Worm (Caenorhabditis elegans): ENCODE data around the gene F54C8.7.

The F54C8.7 gene

ce11 chrIII:9453962-9454361 is at the start of gene F54C8.7:
Gene F54C8.7 (minus strand): TSS chrIII:9454062.
- TF ChIP-seq aly-1 (tag; optimal IDR thresholded peaks at IDR 0.05) (no peak), flt-1 (GFP tag; IDR thresholded peaks at IDR 0.05) (no peak), tbx-37 (GFP tag; conservative IDR thresholded peaks at IDR 0.05) (no peak), sea-1 (GFP tag; conservative IDR thresholded peaks at IDR 0.05) (no peak), ets-7 (tag; optimal IDR thresholded peaks at IDR 0.05) (no peak), hmbx-1 (tag; optimal IDR thresholded peaks at IDR 0.05) (no peak), B0310.2 (tag; optimal IDR thresholded peaks at IDR 0.05) (no peak), ama-1 (optimal IDR thresholded peaks at IDR 0.05) (no peak), ceh-13 (GFP tag; optimal IDR thresholded peaks at IDR 0.05) (no peak), F13C5.2 (tag; optimal IDR thresholded peaks at IDR 0.05) (no peak), tra-4 (tag; optimal IDR thresholded peaks at IDR 0.05) (no peak), tbx-11 (GFP tag; IDR thresholded peaks at IDR 0.05) (no peak), hmg-4 (GFP tag; optimal IDR thresholded peaks at IDR 0.05) (no peak), ceh-36 (tag; optimal IDR thresholded peaks at IDR 0.05) (no peak), scrt-1 (GFP tag; IDR thresholded peaks at IDR 0.05) (no peak), hnd-1 (tag; optimal IDR thresholded peaks at IDR 0.05) (no peak), pes-1 (GFP tag; IDR thresholded peaks at IDR 0.05) (no peak)

ce11 chrIII:9502155-9502714 is 48.4 kb upstream of the F54C8.7 start:
- TF ChIP-seq hmbx-1 (tag; optimal IDR thresholded peaks at IDR 0.05) (no peak), ceh-13 (GFP tag; optimal IDR thresholded peaks at IDR 0.05) (no peak), tbx-37 (GFP tag; conservative IDR thresholded peaks at IDR 0.05) (no peak), B0310.2 (tag; optimal IDR thresholded peaks at IDR 0.05) (no peak), sea-1 (GFP tag; conservative IDR thresholded peaks at IDR 0.05) (no peak), pes-1 (GFP tag; IDR thresholded peaks at IDR 0.05) (no peak), ets-7 (tag; optimal IDR thresholded peaks at IDR 0.05) (no peak), hmg-4 (GFP tag; optimal IDR thresholded peaks at IDR 0.05) (no peak), flt-1 (GFP tag; IDR thresholded peaks at IDR 0.05) (no peak), aly-1 (tag; optimal IDR thresholded peaks at IDR 0.05) (no peak)

- no peak for TF ChIP-seq ceh-36 (tag; optimal IDR thresholded peaks at IDR 0.05)
- no peak for TF ChIP-seq tbx-11 (GFP tag; IDR thresholded peaks at IDR 0.05)
- TF ChIP-seq flt-1 (GFP tag; IDR thresholded peaks at IDR 0.05): no peak
- TF ChIP-seq pes-1 (GFP tag; IDR thresholded peaks at IDR 0.05): no peak
- no peak for TF ChIP-seq sea-1 (GFP tag; conservative IDR thresholded peaks at IDR 0.05)
- TF ChIP-seq scrt-1 (GFP tag; IDR thresholded peaks at IDR 0.05): no peak
- TF ChIP-seq tbx-37 (GFP tag; conservative IDR thresholded peaks at IDR 0.05): no peak
- TF ChIP-seq B0310.2 (tag; optimal IDR thresholded peaks at IDR 0.05): no peak
- TF ChIP-seq aly-1 (tag; optimal IDR thresholded peaks at IDR 0.05): no peak
- no peak for TF ChIP-seq ama-1 (optimal IDR thresholded peaks at IDR 0.05)
- TF ChIP-seq ets-7 (tag; optimal IDR thresholded peaks at IDR 0.05): no peak
- TF ChIP-seq tra-4 (tag; optimal IDR thresholded peaks at IDR 0.05): no peak
- TF ChIP-seq hmbx-1 (tag; optimal IDR thresholded peaks at IDR 0.05): no peak
- no peak for TF ChIP-seq hnd-1 (tag; optimal IDR thresholded peaks at IDR 0.05)
Observed at ce11 chrIII:9501072-9501471, 47.2 kb upstream of the F54C8.7 start.

ce11 chrIII:9500267-9500666 is 46.4 kb upstream of the F54C8.7 start, which contains the start of gene sod-4:
Gene sod-4 (minus strand): TSS chrIII:9500375.
- TF ChIP-seq scrt-1 (GFP tag; IDR thresholded peaks at IDR 0.05) (no peak), pes-1 (GFP tag; IDR thresholded peaks at IDR 0.05) (no peak), aly-1 (tag; optimal IDR thresholded peaks at IDR 0.05) (no peak), hmbx-1 (tag; optimal IDR thresholded peaks at IDR 0.05) (no peak), ceh-36 (tag; optimal IDR thresholded peaks at IDR 0.05) (no peak), flt-1 (GFP tag; IDR thresholded peaks at IDR 0.05) (no peak), tbx-11 (GFP tag; IDR thresholded peaks at IDR 0.05) (no peak)

- no peak for TF ChIP-seq tbx-11 (GFP tag; IDR thresholded peaks at IDR 0.05)
- no peak for TF ChIP-seq pes-1 (GFP tag; IDR thresholded peaks at IDR 0.05)
- TF ChIP-seq B0310.2 (tag; optimal IDR thresholded peaks at IDR 0.05): no peak
- TF ChIP-seq hmg-4 (GFP tag; optimal IDR thresholded peaks at IDR 0.05): no peak
- no peak for TF ChIP-seq scrt-1 (GFP tag; IDR thresholded peaks at IDR 0.05)
- no peak for TF ChIP-seq ama-1 (optimal IDR thresholded peaks at IDR 0.05)
- TF ChIP-seq aly-1 (tag; optimal IDR thresholded peaks at IDR 0.05): no peak
- no peak for TF ChIP-seq ets-7 (tag; optimal IDR thresholded peaks at IDR 0.05)
- TF ChIP-seq flt-1 (GFP tag; IDR thresholded peaks at IDR 0.05): no peak
- TF ChIP-seq ceh-36 (tag; optimal IDR thresholded peaks at IDR 0.05): no peak
- no peak for TF ChIP-seq hmbx-1 (tag; optimal IDR thresholded peaks at IDR 0.05)
- no peak for TF ChIP-seq sea-1 (GFP tag; conservative IDR thresholded peaks at IDR 0.05)
- TF ChIP-seq hnd-1 (tag; optimal IDR thresholded peaks at IDR 0.05): no peak
- TF ChIP-seq F13C5.2 (tag; optimal IDR thresholded peaks at IDR 0.05): no peak
- TF ChIP-seq tra-4 (tag; optimal IDR thresholded peaks at IDR 0.05): no peak
- no peak for TF ChIP-seq ceh-13 (GFP tag; optimal IDR thresholded peaks at IDR 0.05)
Observed at ce11 chrIII:9497412-9497811, 43.5 kb upstream of the F54C8.7 start.

- no peak for TF ChIP-seq tra-4 (tag; optimal IDR thresholded peaks at IDR 0.05)
- no peak for TF ChIP-seq ceh-36 (tag; optimal IDR thresholded peaks at IDR 0.05)
- TF ChIP-seq B0310.2 (tag; optimal IDR thresholded peaks at IDR 0.05): no peak
- no peak for TF ChIP-seq scrt-1 (GFP tag; IDR thresholded peaks at IDR 0.05)
- no peak for TF ChIP-seq hnd-1 (tag; optimal IDR thresholded peaks at IDR 0.05)
- TF ChIP-seq pes-1 (GFP tag; IDR thresholded peaks at IDR 0.05): no peak
- TF ChIP-seq hmg-4 (GFP tag; optimal IDR thresholded peaks at IDR 0.05): no peak
- TF ChIP-seq ama-1 (optimal IDR thresholded peaks at IDR 0.05): no peak
- no peak for TF ChIP-seq hmbx-1 (tag; optimal IDR thresholded peaks at IDR 0.05)
- TF ChIP-seq F13C5.2 (tag; optimal IDR thresholded peaks at IDR 0.05): no peak
- no peak for TF ChIP-seq sea-1 (GFP tag; conservative IDR thresholded peaks at IDR 0.05)
- TF ChIP-seq flt-1 (GFP tag; IDR thresholded peaks at IDR 0.05): no peak
- no peak for TF ChIP-seq ceh-13 (GFP tag; optimal IDR thresholded peaks at IDR 0.05)
- TF ChIP-seq tbx-37 (GFP tag; conservative IDR thresholded peaks at IDR 0.05): no peak
- no peak for TF ChIP-seq tbx-11 (GFP tag; IDR thresholded peaks at IDR 0.05)
- TF ChIP-seq ets-7 (tag; optimal IDR thresholded peaks at IDR 0.05): no peak
- TF ChIP-seq aly-1 (tag; optimal IDR thresholded peaks at IDR 0.05): no peak
Observed at ce11 chrIII:9496083-9496482, 42.2 kb upstream of the F54C8.7 start.

ce11 chrIII:9494209-9494608 is 40.3 kb upstream of the F54C8.7 start:
- TF ChIP-seq pes-1 (GFP tag; IDR thresholded peaks at IDR 0.05) (no peak), scrt-1 (GFP tag; IDR thresholded peaks at IDR 0.05) (no peak), tbx-37 (GFP tag; conservative IDR thresholded peaks at IDR 0.05) (no peak), ets-7 (tag; optimal IDR thresholded peaks at IDR 0.05) (no peak), tbx-11 (GFP tag; IDR thresholded peaks at IDR 0.05) (no peak), hmbx-1 (tag; optimal IDR thresholded peaks at IDR 0.05) (no peak), F13C5.2 (tag; optimal IDR thresholded peaks at IDR 0.05) (no peak), aly-1 (tag; optimal IDR thresholded peaks at IDR 0.05) (no peak), ama-1 (optimal IDR thresholded peaks at IDR 0.05) (no peak), hnd-1 (tag; optimal IDR thresholded peaks at IDR 0.05) (no peak), flt-1 (GFP tag; IDR thresholded peaks at IDR 0.05) (no peak), sea-1 (GFP tag; conservative IDR thresholded peaks at IDR 0.05) (no peak), ceh-36 (tag; optimal IDR thresholded peaks at IDR 0.05) (no peak)
